Worm (Caenorhabditis elegans) whole organism, L3 larva: ENCODE results near the gene C14A4.6.

Experiments used
- aly-2 ChIP-seq: fragments of 150-350 bp; optimal IDR thresholded peaks from 2 replicates; lab custom pipeline; 2014; ENCODE audit warnings: missing biosample characterization, missing genetic modification characterization
- ama-1 ChIP-seq: fragments of 150-350 bp; optimal IDR thresholded peaks from 2 replicates; lab custom pipeline; 2018
- elt-1 ChIP-seq: fragments of 150-350 bp; optimal IDR thresholded peaks from 2 replicates; lab custom pipeline; 2014; ENCODE audit warnings: missing biosample characterization, missing genetic modification characterization
- elt-2 ChIP-seq: sonication (generic microtip); optimal IDR thresholded peaks from 2 replicates; lab custom pipeline; 2016; ENCODE audit warnings: missing genetic modification reagents, mild to moderate bottlenecking, missing genetic modification characterization, missing compliant biosample characterization
- hmg-11 ChIP-seq: sonication (generic microtip); optimal IDR thresholded peaks from 2 replicates; lab custom pipeline; 2016; ENCODE audit warnings: missing genetic modification characterization, missing compliant biosample characterization
- lin-15B ChIP-seq: fragments of 150-350 bp; optimal IDR thresholded peaks from 2 replicates; lab custom pipeline; 2014; ENCODE audit warnings: missing biosample characterization, missing genetic modification characterization
- nhr-11 ChIP-seq: fragments of 150-350 bp; optimal IDR thresholded peaks from 2 replicates; lab custom pipeline; 2014; ENCODE audit warnings: missing biosample characterization, missing genetic modification characterization
- nhr-237 ChIP-seq: fragments of 150-350 bp; optimal IDR thresholded peaks from 2 replicates; lab custom pipeline; 2014; ENCODE audit warnings: missing biosample characterization, missing genetic modification characterization
- nhr-28 ChIP-seq: fragments of 150-350 bp; optimal IDR thresholded peaks from 2 replicates; lab custom pipeline; 2014; ENCODE audit warnings: missing biosample characterization, missing genetic modification characterization
- nhr-77 ChIP-seq: fragments of 150-350 bp; optimal IDR thresholded peaks from 2 replicates; lab custom pipeline; 2014; ENCODE audit warnings: missing biosample characterization, missing genetic modification characterization
- pha-4 ChIP-seq: fragments of 150-350 bp; optimal IDR thresholded peaks from 2 replicates; lab custom pipeline; 2014; ENCODE audit warnings: missing biosample characterization, missing genetic modification reagents, missing genetic modification characterization
- snpc-4 ChIP-seq: fragments of 150-350 bp; optimal IDR thresholded peaks from 2 replicates; lab custom pipeline; 2014; ENCODE audit warnings: missing biosample characterization, missing genetic modification characterization

- no peak for TF ChIP-seq nhr-11 (tag; lab: Kevin White, UChicago)
- no peak for TF ChIP-seq elt-1 (tag; lab: Kevin White, UChicago)
- no peak for TF ChIP-seq aly-2
- no peak for TF ChIP-seq pha-4 (tag; lab: Kevin White, UChicago)
- no peak for TF ChIP-seq elt-2 (tag; lab: Kevin White, UChicago)
- TF ChIP-seq nhr-28 = no peak
- TF ChIP-seq nhr-77 (tag; lab: Kevin White, UChicago) = no peak
- no peak for TF ChIP-seq snpc-4 (tag; lab: Kevin White, UChicago)
- TF ChIP-seq ama-1 (lab: Kevin White, UChicago) = no peak
- no peak for TF ChIP-seq nhr-237 (tag; lab: Kevin White, UChicago)
- TF ChIP-seq lin-15B = no peak
- no peak for TF ChIP-seq hmg-11 (tag; lab: Kevin White, UChicago)
Observed at ce11 chrII:10574177-10574576, 20.4 kb downstream of the C14A4.6 start.
